Worm (Caenorhabditis elegans) whole organism, midembryonic: ENCODE data around the gene par-5.

Source experiments
- T22C8.4 ChIP-seq: fragments of 200-800 bp; sonication (Bioruptor generic); IDR thresholded peaks from 2 replicates; pipeline ENCODE4 v1.3.6; 2022; ENCODE audit warnings: missing genetic modification characterization, missing compliant biosample characterization
- cog-1 ChIP-seq: sonication (generic microtip); optimal IDR thresholded peaks from 2 replicates; lab custom pipeline; 2016; ENCODE audit warnings: missing genetic modification characterization, missing compliant biosample characterization
- flt-1 ChIP-seq: fragments of 200-800 bp; sonication (Bioruptor generic); IDR thresholded peaks from 2 replicates; pipeline ENCODE4 v1.3.6; 2022; ENCODE audit warnings: missing genetic modification characterization, missing compliant biosample characterization
- klf-2 ChIP-seq: fragments of 200-800 bp; sonication (Bioruptor generic); conservative IDR thresholded peaks from 2 replicates; pipeline ENCODE4 v1.3.6; 2022; ENCODE audit warnings: missing genetic modification reagents, missing genetic modification characterization, missing compliant biosample characterization
- med-1 ChIP-seq: sonication (generic microtip); optimal IDR thresholded peaks from 2 replicates; lab custom pipeline; 2017; ENCODE audit warnings: missing genetic modification characterization, mild to moderate bottlenecking, missing compliant biosample characterization, antibody characterized with exemption, missing genetic modification reagents; ENCODE audit not compliant: insufficient read depth
- ref-1 ChIP-seq: fragments of 200-800 bp; sonication (Bioruptor generic); conservative IDR thresholded peaks from 2 replicates; pipeline ENCODE4 v1.3.6; 2022; ENCODE audit warnings: missing genetic modification reagents, missing genetic modification characterization, missing compliant biosample characterization
- tab-1 ChIP-seq: fragments of 200-800 bp; sonication (Bioruptor generic); IDR thresholded peaks from 2 replicates; pipeline ENCODE4 v1.3.6; 2022; ENCODE audit warnings: missing genetic modification characterization, missing compliant biosample characterization
- ztf-23 ChIP-seq: fragments of 200-800 bp; sonication (Bioruptor generic); IDR thresholded peaks from 2 replicates; pipeline ENCODE4 v1.3.6; 2022; ENCODE audit warnings: missing genetic modification reagents, missing genetic modification characterization, missing compliant biosample characterization
- ztf-29 ChIP-seq: fragments of 200-800 bp; sonication (Bioruptor generic); IDR thresholded peaks from 2 replicates; pipeline ENCODE4 v1.3.6; 2022; ENCODE audit warnings: missing genetic modification reagents, missing genetic modification characterization, missing compliant biosample characterization

par-5 gene

ce11 chrIV:11820067-11820913, 1.4 kb downstream of the par-5 start:
- TF ChIP-seq ztf-29 (GFP tag; lab: Robert Waterston, UW) (no peak), flt-1 (no peak), med-1 (GFP tag; lab: Kevin White, UChicago) (no peak), ztf-23 (GFP tag; lab: Robert Waterston, UW) (no peak), tab-1 (no peak), T22C8.4 (GFP tag; lab: Robert Waterston, UW) (no peak), klf-2 (GFP tag; lab: Robert Waterston, UW) (no peak), ref-1 (GFP tag; lab: Robert Waterston, UW) (no peak), cog-1 (tag; lab: Kevin White, UChicago) (no peak)

ce11 chrIV:11813901-11814300, 7.8 kb downstream of the par-5 start, which contains the start of gene M117.1:
TSS of gene M117.1 (plus strand) at chrIV:11814247.
- no peak for TF ChIP-seq flt-1
- no peak for TF ChIP-seq med-1 (GFP tag; lab: Kevin White, UChicago)
- TF ChIP-seq T22C8.4 (GFP tag; lab: Robert Waterston, UW): no peak
- no peak for TF ChIP-seq ref-1 (GFP tag; lab: Robert Waterston, UW)
- TF ChIP-seq klf-2 (GFP tag; lab: Robert Waterston, UW): no peak
- no peak for TF ChIP-seq ztf-29 (GFP tag; lab: Robert Waterston, UW)
- TF ChIP-seq cog-1 (tag; lab: Kevin White, UChicago): no peak
- no peak for TF ChIP-seq ztf-23 (GFP tag; lab: Robert Waterston, UW)
- TF ChIP-seq tab-1: no peak

ce11 chrIV:11812017-11812416, 9.7 kb downstream of the par-5 start:
- TF ChIP-seq cog-1 (tag; lab: Kevin White, UChicago): no peak
- no peak for TF ChIP-seq T22C8.4 (GFP tag; lab: Robert Waterston, UW)
- no peak for TF ChIP-seq med-1 (GFP tag; lab: Kevin White, UChicago)
- no peak for TF ChIP-seq klf-2 (GFP tag; lab: Robert Waterston, UW)
- TF ChIP-seq flt-1: no peak
- no peak for TF ChIP-seq tab-1
- TF ChIP-seq ref-1 (GFP tag; lab: Robert Waterston, UW): no peak
- no peak for TF ChIP-seq ztf-29 (GFP tag; lab: Robert Waterston, UW)
- TF ChIP-seq ztf-23 (GFP tag; lab: Robert Waterston, UW): no peak

ce11 chrIV:11809708-11810114, 12.0 kb downstream of the par-5 start:
- no peak for TF ChIP-seq klf-2 (GFP tag; lab: Robert Waterston, UW)
- 0 out of 2 replicates have a peak, but pooled peaks have one; percentile 10 for TF ChIP-seq flt-1
- TF ChIP-seq cog-1 (tag; lab: Kevin White, UChicago): peak; percentile 31

ce11 chrIV:11809047-11809446, 12.7 kb downstream of the par-5 start:
- no peak for TF ChIP-seq klf-2 (GFP tag; lab: Robert Waterston, UW)
- no peak for TF ChIP-seq T22C8.4 (GFP tag; lab: Robert Waterston, UW)
- no peak for TF ChIP-seq ztf-29 (GFP tag; lab: Robert Waterston, UW)
- TF ChIP-seq tab-1: no peak
- no peak for TF ChIP-seq ztf-23 (GFP tag; lab: Robert Waterston, UW)
- no peak for TF ChIP-seq flt-1
- TF ChIP-seq med-1 (GFP tag; lab: Kevin White, UChicago): no peak
- no peak for TF ChIP-seq cog-1 (tag; lab: Kevin White, UChicago)
- no peak for TF ChIP-seq ref-1 (GFP tag; lab: Robert Waterston, UW)

- TF ChIP-seq cog-1 (tag; lab: Kevin White, UChicago): no peak
- TF ChIP-seq T22C8.4 (GFP tag; lab: Robert Waterston, UW): no peak
- TF ChIP-seq ztf-29 (GFP tag; lab: Robert Waterston, UW): no peak
- TF ChIP-seq klf-2 (GFP tag; lab: Robert Waterston, UW): no peak
- no peak for TF ChIP-seq ztf-23 (GFP tag; lab: Robert Waterston, UW)
- no peak for TF ChIP-seq ref-1 (GFP tag; lab: Robert Waterston, UW)
- TF ChIP-seq flt-1: no peak
- TF ChIP-seq med-1 (GFP tag; lab: Kevin White, UChicago): no peak
- TF ChIP-seq tab-1: no peak
Observed at ce11 chrIV:11804053-11804452, 17.7 kb downstream of the par-5 start, which contains the start of gene H01G02.1. TSS of gene H01G02.1 (minus strand) at chrIV:11804153.

- TF ChIP-seq cog-1 (tag; lab: Kevin White, UChicago) (no peak), ztf-23 (GFP tag; lab: Robert Waterston, UW) (no peak), tab-1 (no peak), med-1 (GFP tag; lab: Kevin White, UChicago) (no peak), ref-1 (GFP tag; lab: Robert Waterston, UW) (no peak), klf-2 (GFP tag; lab: Robert Waterston, UW) (no peak), flt-1 (no peak), T22C8.4 (GFP tag; lab: Robert Waterston, UW) (no peak), ztf-29 (GFP tag; lab: Robert Waterston, UW) (no peak)
Observed at ce11 chrIV:11803044-11803443, 18.7 kb downstream of the par-5 start, which contains the start of gene H01G02.4. TSS of gene H01G02.4 (minus strand) at chrIV:11803144.

ce11 chrIV:11801078-11801477, 20.6 kb downstream of the par-5 start, which contains the start of gene dyf-18:
TSS of gene dyf-18 (minus strand) at chrIV:11801178.
- TF ChIP-seq med-1 (GFP tag; lab: Kevin White, UChicago) (no peak), ztf-29 (GFP tag; lab: Robert Waterston, UW) (no peak), T22C8.4 (GFP tag; lab: Robert Waterston, UW) (no peak), ref-1 (GFP tag; lab: Robert Waterston, UW) (no peak), klf-2 (GFP tag; lab: Robert Waterston, UW) (no peak), ztf-23 (GFP tag; lab: Robert Waterston, UW) (no peak), flt-1 (no peak), tab-1 (no peak), cog-1 (tag; lab: Kevin White, UChicago) (no peak)

- no peak for TF ChIP-seq ztf-29 (GFP tag; lab: Robert Waterston, UW)
Observed at ce11 chrIV:11799240-11799639, 22.5 kb downstream of the par-5 start.
